Worm (Caenorhabditis elegans): ENCODE results near the gene mnp-1.

ce11 chrIII:4364974-4365373 is 8.6 kb downstream of the mnp-1 start, which contains the start of gene ckb-1:
- TF ChIP-seq ama-1 (optimal IDR thresholded peaks at IDR 0.05) (no peak), nhr-76 (tag; optimal IDR thresholded peaks at IDR 0.05) (no peak), grh-1 (GFP tag; IDR thresholded peaks at IDR 0.05) (no peak)

Data from whole organism, L1 larva.